Worm (Caenorhabditis elegans): ENCODE measurements around the gene C44B11.1.

DNA sequence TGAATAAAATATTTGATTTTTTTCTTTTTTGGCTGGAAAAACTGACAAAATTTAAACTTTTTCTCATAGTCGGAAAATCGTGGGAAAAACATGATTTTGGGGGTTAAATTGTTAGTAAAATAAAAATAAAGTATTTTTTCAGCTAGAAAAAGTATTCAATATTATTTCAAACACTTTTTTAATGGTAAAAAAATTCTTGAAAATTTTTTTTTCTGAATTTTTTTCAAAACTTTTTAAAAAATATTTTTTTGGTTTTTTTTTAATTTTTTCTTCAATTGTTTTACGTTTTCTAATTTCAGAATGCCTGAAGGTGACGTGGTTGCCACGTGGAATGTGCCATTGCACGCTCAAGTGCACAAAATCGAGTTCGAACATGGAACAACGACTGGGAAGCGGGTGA is at the start of gene C44B11.1:
- TF ChIP-seq lin-39 (tag; optimal IDR thresholded peaks at IDR 0.05) (no peak), lsy-2 (tag; optimal IDR thresholded peaks at IDR 0.05) (no peak), ztf-4 (tag; optimal IDR thresholded peaks at IDR 0.05) (no peak), mab-5 (tag; optimal IDR thresholded peaks at IDR 0.05) (no peak), unc-62 (GFP tag; optimal IDR thresholded peaks at IDR 0.05) (no peak), ceh-82 (tag; optimal IDR thresholded peaks at IDR 0.05) (no peak), R02D3.7 (tag; optimal IDR thresholded peaks at IDR 0.05) (no peak), nhr-23 (tag; optimal IDR thresholded peaks at IDR 0.05) (no peak)

All from whole organism, L2 larva.